Worm (Caenorhabditis elegans) whole organism, L3 larva: ENCODE data around the gene F41E6.17.

Source experiments
- ZK546.5 ChIP-seq: sonication (generic microtip); optimal IDR thresholded peaks from 2 replicates; lab custom pipeline; 2017; ENCODE audit warnings: missing biosample characterization, missing genetic modification characterization
- aly-2 ChIP-seq: fragments of 150-350 bp; optimal IDR thresholded peaks from 2 replicates; lab custom pipeline; 2014; ENCODE audit warnings: missing biosample characterization, missing genetic modification characterization
- ceh-9 ChIP-seq: sonication (generic microtip); optimal IDR thresholded peaks from 2 replicates; lab custom pipeline; 2018; ENCODE audit warnings: missing biosample characterization, missing genetic modification characterization
- egl-27 ChIP-seq: sonication (generic microtip); optimal IDR thresholded peaks from 4 replicates; lab custom pipeline; 2017; ENCODE audit warnings: missing biosample characterization, missing genetic modification reagents, missing genetic modification characterization
- egl-5 ChIP-seq: fragments of 150-350 bp; optimal IDR thresholded peaks from 2 replicates; lab custom pipeline; 2017; ENCODE audit warnings: missing biosample characterization, missing genetic modification reagents, missing genetic modification characterization, inconsistent platforms
- elt-1 ChIP-seq: fragments of 150-350 bp; optimal IDR thresholded peaks from 2 replicates; lab custom pipeline; 2014; ENCODE audit warnings: missing biosample characterization, missing genetic modification characterization
- elt-2 ChIP-seq: sonication (generic microtip); optimal IDR thresholded peaks from 2 replicates; lab custom pipeline; 2016; ENCODE audit warnings: missing genetic modification reagents, mild to moderate bottlenecking, missing genetic modification characterization, missing compliant biosample characterization
- elt-3 ChIP-seq, 3 experiments: fragments of 150-350 bp in 1 of 3; sonication (generic microtip) in 2 of 3; optimal IDR thresholded peaks; 2 replicates in 2 of 3; 4 replicates in 1 of 3; lab custom pipeline; 2014 to 2017; ENCODE audit warnings: missing biosample characterization in 3 of 3, missing genetic modification characterization in 3 of 3
- hmg-11 ChIP-seq: sonication (generic microtip); optimal IDR thresholded peaks from 2 replicates; lab custom pipeline; 2016; ENCODE audit warnings: missing genetic modification characterization, missing compliant biosample characterization
- jun-1 ChIP-seq: fragments of 150-350 bp; optimal IDR thresholded peaks from 2 replicates; lab custom pipeline; 2014; ENCODE audit warnings: missing biosample characterization, missing genetic modification reagents, missing genetic modification characterization
- lin-15B ChIP-seq: fragments of 150-350 bp; optimal IDR thresholded peaks from 2 replicates; lab custom pipeline; 2014; ENCODE audit warnings: missing biosample characterization, missing genetic modification characterization
- lin-39 ChIP-seq: fragments of 150-350 bp; optimal IDR thresholded peaks from 2 replicates; lab custom pipeline; 2018; ENCODE audit warnings: missing biosample characterization, missing genetic modification reagents, missing genetic modification characterization
- lsy-12 ChIP-seq: sonication (generic microtip); optimal IDR thresholded peaks from 2 replicates; lab custom pipeline; 2016; ENCODE audit warnings: mild to moderate bottlenecking, missing genetic modification characterization, missing compliant biosample characterization
- mdl-1 ChIP-seq: fragments of 150-350 bp; optimal IDR thresholded peaks from 2 replicates; lab custom pipeline; 2014; ENCODE audit warnings: missing biosample characterization, missing genetic modification characterization
- mml-1 ChIP-seq: fragments of 150-350 bp; sonication (generic microtip); optimal IDR thresholded peaks from 3 replicates; lab custom pipeline; 2014; ENCODE audit warnings: missing biosample characterization, missing genetic modification characterization
- nfya-1 ChIP-seq: sonication (generic microtip); optimal IDR thresholded peaks from 2 replicates; lab custom pipeline; 2017; ENCODE audit warnings: missing genetic modification characterization, mild to moderate bottlenecking, missing compliant biosample characterization, antibody characterized with exemption, moderate library complexity; ENCODE audit not compliant: insufficient read depth
- nhr-23 ChIP-seq: fragments of 150-350 bp; optimal IDR thresholded peaks from 2 replicates; lab custom pipeline; 2014; ENCODE audit warnings: missing biosample characterization, missing genetic modification reagents, missing genetic modification characterization
- nhr-237 ChIP-seq: fragments of 150-350 bp; optimal IDR thresholded peaks from 2 replicates; lab custom pipeline; 2014; ENCODE audit warnings: missing biosample characterization, missing genetic modification characterization
- nhr-25 ChIP-seq: sonication (generic microtip); optimal IDR thresholded peaks from 2 replicates; lab custom pipeline; 2017; ENCODE audit warnings: missing biosample characterization, missing genetic modification characterization
- nhr-28 ChIP-seq: fragments of 150-350 bp; optimal IDR thresholded peaks from 2 replicates; lab custom pipeline; 2014; ENCODE audit warnings: missing biosample characterization, missing genetic modification characterization
- nhr-43 ChIP-seq: sonication (generic microtip); optimal IDR thresholded peaks from 2 replicates; lab custom pipeline; 2016; ENCODE audit warnings: mild to moderate bottlenecking, missing genetic modification characterization, missing compliant biosample characterization; ENCODE audit not compliant: poor library complexity, severe bottlenecking
- nhr-67 ChIP-seq: fragments of 150-350 bp; optimal IDR thresholded peaks from 2 replicates; lab custom pipeline; 2014; ENCODE audit warnings: missing biosample characterization, missing genetic modification characterization
- nhr-77 ChIP-seq: fragments of 150-350 bp; optimal IDR thresholded peaks from 2 replicates; lab custom pipeline; 2014; ENCODE audit warnings: missing biosample characterization, missing genetic modification characterization
- pha-4 ChIP-seq: fragments of 150-350 bp; optimal IDR thresholded peaks from 2 replicates; lab custom pipeline; 2014; ENCODE audit warnings: missing biosample characterization, missing genetic modification reagents, missing genetic modification characterization
- pqm-1 ChIP-seq: fragments of 150-350 bp; optimal IDR thresholded peaks from 2 replicates; lab custom pipeline; 2017; ENCODE audit warnings: missing biosample characterization, missing genetic modification characterization, inconsistent platforms
- sea-2 ChIP-seq: fragments of 150-350 bp; sonication (generic microtip); optimal IDR thresholded peaks from 4 replicates; lab custom pipeline; 2014; ENCODE audit warnings: missing biosample characterization, missing genetic modification reagents, missing genetic modification characterization
- skn-1 ChIP-seq: fragments of 150-350 bp; optimal IDR thresholded peaks from 2 replicates; lab custom pipeline; 2014; ENCODE audit warnings: missing biosample characterization, missing genetic modification characterization
- snpc-4 ChIP-seq: fragments of 150-350 bp; optimal IDR thresholded peaks from 2 replicates; lab custom pipeline; 2014; ENCODE audit warnings: missing biosample characterization, missing genetic modification characterization
- tbx-2 ChIP-seq: sonication (generic microtip); optimal IDR thresholded peaks from 2 replicates; lab custom pipeline; 2016; ENCODE audit warnings: mild to moderate bottlenecking, missing genetic modification characterization, missing compliant biosample characterization
- unc-62 ChIP-seq: fragments of 150-350 bp; sonication (generic microtip); optimal IDR thresholded peaks from 4 replicates; lab custom pipeline; 2014; ENCODE audit warnings: missing biosample characterization, missing genetic modification reagents, missing genetic modification characterization
- zag-1 ChIP-seq: fragments of 150-350 bp; optimal IDR thresholded peaks from 2 replicates; lab custom pipeline; 2014; ENCODE audit warnings: missing biosample characterization, missing genetic modification characterization
- ztf-4 ChIP-seq: fragments of 150-350 bp; optimal IDR thresholded peaks from 2 replicates; lab custom pipeline; 2014; ENCODE audit warnings: missing biosample characterization, missing genetic modification characterization

F41E6.17 gene

DNA sequence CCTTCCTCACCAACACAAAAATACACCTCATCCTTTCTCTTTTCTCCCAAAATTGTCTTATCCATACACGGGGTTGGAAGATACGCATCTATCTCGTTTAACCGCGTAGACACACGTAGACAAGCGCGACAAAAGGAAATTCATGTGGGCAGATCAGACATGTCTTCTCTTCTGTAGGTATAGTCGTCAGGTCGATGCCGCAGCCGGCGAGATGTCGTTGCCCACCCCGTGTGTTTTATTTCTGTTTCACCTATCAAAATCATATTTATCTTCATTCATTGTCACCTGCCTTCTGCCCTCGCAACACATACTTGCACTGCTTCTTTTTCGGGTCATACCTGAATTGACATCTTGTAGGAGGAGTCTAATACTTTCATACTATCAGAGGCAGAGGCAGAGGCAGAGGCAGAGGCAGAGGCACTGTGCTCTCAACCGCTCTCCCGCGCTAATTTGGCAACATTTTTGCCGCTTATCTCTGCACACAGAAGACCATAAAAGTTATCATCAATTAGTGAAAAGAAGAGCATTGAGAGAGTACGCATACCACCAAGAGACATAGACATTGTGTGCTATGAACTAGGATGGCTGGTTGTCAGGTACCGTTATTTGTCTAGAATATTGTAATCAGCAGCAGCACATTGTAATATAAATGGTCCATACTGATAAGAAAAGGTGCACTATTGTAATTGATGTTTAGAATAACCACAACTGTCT lies 37.5 kb downstream of the F41E6.17 start:
- TF ChIP-seq nhr-43 (tag; lab: Kevin White, UChicago) (peak; percentile 55), mml-1 (tag; lab: Kevin White, UChicago) (peak; percentile 7), elt-3 (tag; optimal IDR thresholded peaks at IDR 0.05; lab: Kevin White, UChicago) (no peak), hmg-11 (tag; lab: Kevin White, UChicago) (no peak), pqm-1 (tag; lab: Kevin White, UChicago) (peak; percentile 95), zag-1 (tag; lab: Kevin White, UChicago) (no peak), elt-2 (peak; percentile 99), pha-4 (tag; lab: Kevin White, UChicago) (peak; percentile 63), ztf-4 (tag; lab: Kevin White, UChicago) (no peak), ceh-9 (no peak), sea-2 (no peak), snpc-4 (tag; lab: Kevin White, UChicago) (no peak), nhr-25 (tag; lab: Kevin White, UChicago) (peak; percentile 72), nhr-23 (tag; lab: Kevin White, UChicago) (peak; percentile 23), jun-1 (peak; percentile 55), nhr-237 (tag; lab: Kevin White, UChicago) (no peak), aly-2 (tag; lab: Kevin White, UChicago) (no peak), nhr-67 (no peak)

- peak; percentile 60 for TF ChIP-seq pqm-1 (tag; lab: Kevin White, UChicago)
- TF ChIP-seq elt-1 = peak; percentile 46
- TF ChIP-seq nhr-23 (tag; lab: Kevin White, UChicago) = peak; percentile 57
- peak; percentile 37 for TF ChIP-seq unc-62 (GFP tag; lab: Kevin White, UChicago)
- no peak for TF ChIP-seq ztf-4 (tag; lab: Kevin White, UChicago)
- TF ChIP-seq nhr-25 (tag; lab: Kevin White, UChicago) = peak; percentile 93
- TF ChIP-seq egl-27 = no peak
- TF ChIP-seq lin-15B (tag; lab: Kevin White, UChicago) = no peak
- no peak for TF ChIP-seq hmg-11 (tag; lab: Kevin White, UChicago)
- no peak for TF ChIP-seq nhr-28 (tag; lab: Kevin White, UChicago)
- no peak for TF ChIP-seq nhr-77 (tag; lab: Kevin White, UChicago)
- TF ChIP-seq lin-39 (tag; lab: Kevin White, UChicago) = no peak
- TF ChIP-seq nfya-1 (tag; lab: Kevin White, UChicago) = peak; percentile 7
- TF ChIP-seq ZK546.5 (tag; lab: Kevin White, UChicago) = no peak
- no peak for TF ChIP-seq jun-1
- TF ChIP-seq lsy-12 (tag; lab: Kevin White, UChicago) = peak; percentile 36
- TF ChIP-seq nhr-43 (tag; lab: Kevin White, UChicago) = peak; percentile 54
Measured at ce11 chrV:8662056-8663006, 38.4 kb downstream of the F41E6.17 start.

- TF ChIP-seq lin-39 (tag; lab: Kevin White, UChicago) (peak; percentile 66), nhr-28 (tag; lab: Kevin White, UChicago) (no peak), nfya-1 (tag; lab: Kevin White, UChicago) (peak; percentile 56), skn-1 (tag; lab: Kevin White, UChicago) (no peak), egl-5 (tag; lab: Kevin White, UChicago) (no peak), snpc-4 (tag; lab: Kevin White, UChicago) (peak; percentile 15), tbx-2 (peak; percentile 66), hmg-11 (tag; lab: Kevin White, UChicago) (peak; percentile 9), mdl-1 (tag; lab: Kevin White, UChicago) (no peak), nhr-23 (tag; lab: Kevin White, UChicago) (no peak)
Measured at ce11 chrV:8663023-8663422, 39.1 kb downstream of the F41E6.17 start.
